Worm (Caenorhabditis elegans): Measurements from ENCODE around the gene ttr-34.

Gene ttr-34

ce11 chrX:13164301-13164700 lies 24.7 kb downstream of the ttr-34 start:
- TF ChIP-seq set-16 (GFP tag; IDR thresholded peaks at IDR 0.05) (no peak), mdt-29 (GFP tag; IDR thresholded peaks at IDR 0.05) (no peak), fkh-10 (GFP tag; optimal IDR thresholded peaks at IDR 0.05) (no peak), tra-1 (GFP tag; IDR thresholded peaks at IDR 0.05) (no peak), lin-39 (tag; optimal IDR thresholded peaks at IDR 0.05) (no peak), nhr-28 (tag; optimal IDR thresholded peaks at IDR 0.05) (peak; percentile 56), lin-1 (GFP tag; IDR thresholded peaks at IDR 0.05) (no peak), mdl-1 (tag; optimal IDR thresholded peaks at IDR 0.05) (peak in 1 of 2 experiments; percentile 77), dve-1 (tag; optimal IDR thresholded peaks at IDR 0.05; ENCODE audit: insufficient read depth) (peak; percentile 14), mep-1 (tag; optimal IDR thresholded peaks at IDR 0.05) (no peak), madf-5 (GFP tag; IDR thresholded peaks at IDR 0.05) (no peak), daf-12 (tag; optimal IDR thresholded peaks at IDR 0.05) (no peak), T20F7.1 (GFP tag; optimal IDR thresholded peaks at IDR 0.05) (no peak), egl-43 (GFP tag; IDR thresholded peaks at IDR 0.05) (no peak), hlh-11 (tag; optimal IDR thresholded peaks at IDR 0.05) (peak; percentile 73), F26F4.8 (GFP tag; conservative IDR thresholded peaks at IDR 0.05) (no peak), ZK546.5 (tag; optimal IDR thresholded peaks at IDR 0.05) (no peak), nhr-48 (tag; optimal IDR thresholded peaks at IDR 0.05) (peak; percentile 10), mxl-3 (GFP tag; optimal IDR thresholded peaks at IDR 0.05) (peak; percentile 83), mes-2 (tag; optimal IDR thresholded peaks at IDR 0.05; ENCODE audit: poor library complexity, severe bottlenecking) (peak; percentile 3), snpc-4 (tag; optimal IDR thresholded peaks at IDR 0.05) (no peak), F37D6.2 (tag; optimal IDR thresholded peaks at IDR 0.05) (no peak), madf-9 (GFP tag; conservative IDR thresholded peaks at IDR 0.05) (no peak), ces-1 (GFP tag; optimal IDR thresholded peaks at IDR 0.05) (no peak), Y48G9A.11 (GFP tag; IDR thresholded peaks at IDR 0.05) (no peak), vab-7 (GFP tag; IDR thresholded peaks at IDR 0.05) (no peak), aly-2 (tag; optimal IDR thresholded peaks at IDR 0.05) (no peak), lsy-2 (tag; optimal IDR thresholded peaks at IDR 0.05) (peak in 1 of 2 experiments; percentile 14), php-3 (GFP tag; IDR thresholded peaks at IDR 0.05) (no peak), ceh-32 (tag; optimal IDR thresholded peaks at IDR 0.05; ENCODE audit: poor library complexity) (no peak), daf-19 (GFP tag; conservative IDR thresholded peaks at IDR 0.05) (no peak), zip-11 (GFP tag; IDR thresholded peaks at IDR 0.05) (no peak), zip-2 (tag; optimal IDR thresholded peaks at IDR 0.05) (no peak), hlh-30 (tag; optimal IDR thresholded peaks at IDR 0.05; ENCODE audit: insufficient read depth) (peak; percentile 82), dmd-6 (GFP tag; IDR thresholded peaks at IDR 0.05) (peak; percentile 22), ceh-28 (tag; optimal IDR thresholded peaks at IDR 0.05) (no peak), spr-1 (tag; optimal IDR thresholded peaks at IDR 0.05) (no peak), unc-62 (GFP tag; optimal IDR thresholded peaks at IDR 0.05 in 1 of 2) (peak in 1 of 2 experiments; percentile 92), unc-62 (tag; optimal IDR thresholded peaks at IDR 0.05) (no peak), lin-13 (GFP tag; optimal IDR thresholded peaks at IDR 0.05) (no peak), sdz-12 (GFP tag; optimal IDR thresholded peaks at IDR 0.05) (no peak), zag-1 (tag; optimal IDR thresholded peaks at IDR 0.05) (no peak), R02D3.7 (tag; optimal IDR thresholded peaks at IDR 0.05) (no peak), unc-39 (tag; optimal IDR thresholded peaks at IDR 0.05) (no peak), daf-8 (GFP tag; IDR thresholded peaks at IDR 0.05) (no peak), dmd-9 (GFP tag; IDR thresholded peaks at IDR 0.05) (no peak), snpc-1.2 (GFP tag; IDR thresholded peaks at IDR 0.05) (no peak), aha-1 (tag) (peak; percentile 67), arid-1 (GFP tag; conservative IDR thresholded peaks at IDR 0.05) (no peak), daf-16 (GFP tag; optimal IDR thresholded peaks at IDR 0.05) (no peak), daf-16 (tag; optimal IDR thresholded peaks at IDR 0.05) (no peak), nhr-42 (GFP tag; IDR thresholded peaks at IDR 0.05) (no peak), hmg-1.1 (GFP tag; IDR thresholded peaks at IDR 0.05) (0 out of 2 replicates have a peak, but pooled peaks have one; percentile 28)

All from whole organism, L4 larva.